Worm (Caenorhabditis elegans): Measurements from ENCODE around the gene F13A2.1.
"Not testable (repeated sequence)": the region's sequence is repeated elsewhere in the genome, so short reads cannot be mapped to it uniquely, and the experiment has no call there.

ce11 chrV:4336462-4336861 lies 45.7 kb downstream of the F13A2.1 start, which contains the start of gene irld-1:
- TF ChIP-seq ceh-30 (tag; optimal IDR thresholded peaks at IDR 0.05); ceh-2 (tag; optimal IDR thresholded peaks at IDR 0.05); unc-55 (GFP tag; optimal IDR thresholded peaks at IDR 0.05); pha-4 (tag; optimal IDR thresholded peaks at IDR 0.05); ceh-48 (tag; optimal IDR thresholded peaks at IDR 0.05); ceh-34 (tag; optimal IDR thresholded peaks at IDR 0.05); sox-4 (tag; optimal IDR thresholded peaks at IDR 0.05); tbx-7 (tag; optimal IDR thresholded peaks at IDR 0.05); elt-2 (tag; optimal IDR thresholded peaks at IDR 0.05); pqm-1 (tag; optimal IDR thresholded peaks at IDR 0.05); ama-1 (optimal IDR thresholded peaks at IDR 0.05); nfya-1 (tag; optimal IDR thresholded peaks at IDR 0.05); pha-2 (tag; optimal IDR thresholded peaks at IDR 0.05); ceh-19 (GFP tag; optimal IDR thresholded peaks at IDR 0.05): not testable (repeated sequence)

Measured in whole organism, late embryonic.